Worm (Caenorhabditis elegans) whole organism, L4 larva: Measurements from ENCODE around the gene Y7A5A.5.

Source experiments
- F10B5.3 ChIP-seq: sonication (generic microtip); optimal IDR thresholded peaks from 2 replicates; lab custom pipeline; 2016; ENCODE audit warnings: mild to moderate bottlenecking, missing genetic modification characterization, missing compliant biosample characterization
- F44E2.7 ChIP-seq: fragments of 200-800 bp; sonication (Bioruptor generic); IDR thresholded peaks from 2 replicates; pipeline ENCODE4 v2.1.2; 2022; ENCODE audit warnings: missing genetic modification characterization, missing compliant biosample characterization
- F49E8.2 ChIP-seq: sonication (generic microtip); optimal IDR thresholded peaks from 2 replicates; lab custom pipeline; 2016; ENCODE audit warnings: missing compliant biosample characterization, mild to moderate bottlenecking, missing genetic modification characterization, borderline replicate concordance
- T20F7.1 ChIP-seq: fragments of 200-800 bp; sonication (Bioruptor generic); optimal IDR thresholded peaks from 2 replicates; lab custom pipeline; 2018; ENCODE audit warnings: mild to moderate bottlenecking, missing genetic modification characterization, missing compliant biosample characterization
- T26A8.4 ChIP-seq: fragments of 200-800 bp; sonication (Bioruptor generic); IDR thresholded peaks from 2 replicates; pipeline ENCODE4 v1.3.6; 2022; ENCODE audit warnings: missing genetic modification characterization, missing compliant biosample characterization
- ZK337.2 ChIP-seq: fragments of 200-800 bp; sonication (Bioruptor generic); IDR thresholded peaks from 2 replicates; pipeline ENCODE4 v1.3.6; 2022; ENCODE audit warnings: missing genetic modification reagents, missing genetic modification characterization, missing compliant biosample characterization
- aha-1 ChIP-seq: fragments of 150-350 bp; peaks from one replicate; lab custom pipeline; 2014; ENCODE audit warnings: missing biosample characterization, missing genetic modification characterization
- attf-4 ChIP-seq: sonication (generic microtip); optimal IDR thresholded peaks from 3 replicates; lab custom pipeline; 2017; ENCODE audit warnings: missing biosample characterization, missing genetic modification characterization
- ceh-28 ChIP-seq: fragments of 150-350 bp; optimal IDR thresholded peaks from 2 replicates; lab custom pipeline; 2014; ENCODE audit warnings: missing biosample characterization, missing genetic modification reagents, missing genetic modification characterization
- ceh-32 ChIP-seq: sonication (generic microtip); optimal IDR thresholded peaks from 2 replicates; lab custom pipeline; 2016; ENCODE audit warnings: mild to moderate bottlenecking, missing genetic modification characterization, missing compliant biosample characterization; ENCODE audit not compliant: poor library complexity
- ceh-44 ChIP-seq: fragments of 200-800 bp; sonication (Bioruptor generic); IDR thresholded peaks from 2 replicates; pipeline ENCODE4 v1.3.6; 2022; ENCODE audit warnings: missing genetic modification reagents, missing genetic modification characterization, missing compliant biosample characterization
- ceh-82 ChIP-seq: sonication (generic microtip); optimal IDR thresholded peaks from 2 replicates; lab custom pipeline; 2017; ENCODE audit warnings: missing biosample characterization, missing genetic modification characterization
- ces-1 ChIP-seq: fragments of 150-350 bp; sonication (generic microtip); optimal IDR thresholded peaks from 4 replicates; lab custom pipeline; 2014; ENCODE audit warnings: missing biosample characterization, missing genetic modification reagents, missing genetic modification characterization
- cey-2 ChIP-seq: sonication (generic microtip); optimal IDR thresholded peaks from 3 replicates; lab custom pipeline; 2017; ENCODE audit warnings: missing genetic modification characterization, mild to moderate bottlenecking, missing compliant biosample characterization, antibody characterized with exemption, borderline replicate concordance; ENCODE audit not compliant: insufficient read depth
- daf-16 ChIP-seq, 3 experiments: sonication (generic microtip); optimal IDR thresholded peaks; 2 replicates each; lab custom pipeline; 2016 to 2017; ENCODE audit warnings: missing genetic modification characterization in 3 of 3, missing genetic modification reagents in 3 of 3, mild to moderate bottlenecking in 2 of 3, missing compliant biosample characterization in 2 of 3, missing biosample characterization in 1 of 3, moderate library complexity in 1 of 3
- daf-8 ChIP-seq: fragments of 200-800 bp; sonication (Bioruptor generic); IDR thresholded peaks from 2 replicates; pipeline ENCODE4 v1.3.6; 2022; ENCODE audit warnings: missing genetic modification characterization, missing compliant biosample characterization
- dmd-6 ChIP-seq: fragments of 200-800 bp; sonication (Bioruptor generic); IDR thresholded peaks from 2 replicates; pipeline ENCODE4 v1.3.6; 2022; ENCODE audit warnings: missing genetic modification reagents, missing genetic modification characterization, missing compliant biosample characterization
- dpl-1 ChIP-seq: fragments of 150-350 bp; optimal IDR thresholded peaks from 2 replicates; lab custom pipeline; 2014; ENCODE audit warnings: missing biosample characterization, missing genetic modification reagents, missing genetic modification characterization
- dve-1 ChIP-seq: sonication (generic microtip); optimal IDR thresholded peaks from 2 replicates; lab custom pipeline; 2017; ENCODE audit warnings: antibody characterized with exemption, mild to moderate bottlenecking, missing genetic modification characterization, missing compliant biosample characterization; ENCODE audit not compliant: insufficient read depth
- egl-27 ChIP-seq: sonication (generic microtip); optimal IDR thresholded peaks from 3 replicates; lab custom pipeline; 2017; ENCODE audit warnings: missing biosample characterization, missing genetic modification reagents, missing genetic modification characterization
- egl-43 ChIP-seq: fragments of 200-800 bp; sonication (Bioruptor generic); IDR thresholded peaks from 2 replicates; pipeline ENCODE4 v1.3.6; 2022; ENCODE audit warnings: missing genetic modification reagents, missing genetic modification characterization, missing compliant biosample characterization
- fkh-10 ChIP-seq: fragments of 150-350 bp; optimal IDR thresholded peaks from 2 replicates; lab custom pipeline; 2014; ENCODE audit warnings: missing biosample characterization, missing genetic modification reagents, missing genetic modification characterization
- hif-1 ChIP-seq, 2 experiments: sonication (generic microtip); optimal IDR thresholded peaks; 2 replicates each; lab custom pipeline; 2016 to 2017; ENCODE audit warnings: missing compliant biosample characterization in 2 of 2, missing genetic modification characterization in 2 of 2, missing genetic modification reagents in 2 of 2, missing genotype in 2 of 2, mild to moderate bottlenecking in 1 of 2
- hlh-11 ChIP-seq: fragments of 200-800 bp; sonication (Bioruptor generic); optimal IDR thresholded peaks from 2 replicates; lab custom pipeline; 2018; ENCODE audit warnings: mild to moderate bottlenecking, missing genetic modification characterization, missing compliant biosample characterization
- hlh-30 ChIP-seq: sonication (generic microtip); optimal IDR thresholded peaks from 2 replicates; lab custom pipeline; 2017; ENCODE audit warnings: antibody characterized with exemption, mild to moderate bottlenecking, missing genetic modification characterization, missing compliant biosample characterization; ENCODE audit not compliant: insufficient read depth
- lin-1 ChIP-seq: fragments of 200-800 bp; sonication (Bioruptor generic); IDR thresholded peaks from 2 replicates; pipeline ENCODE4 v1.3.6; 2022; ENCODE audit warnings: missing genetic modification reagents, missing genetic modification characterization, missing compliant biosample characterization
- lin-15B ChIP-seq: fragments of 150-350 bp; sonication (generic microtip); optimal IDR thresholded peaks from 3 replicates; lab custom pipeline; 2014; ENCODE audit warnings: missing biosample characterization, missing genetic modification characterization
- lin-29 ChIP-seq: fragments of 200-800 bp; sonication (Bioruptor generic); IDR thresholded peaks from 2 replicates; pipeline ENCODE4 v1.3.6; 2022; ENCODE audit warnings: missing genetic modification reagents, missing genetic modification characterization, missing compliant biosample characterization
- lin-38 ChIP-seq: fragments of 200-800 bp; sonication (Bioruptor generic); IDR thresholded peaks from 2 replicates; pipeline ENCODE4 v1.3.6; 2022; ENCODE audit warnings: missing genetic modification reagents, missing genetic modification characterization, missing compliant biosample characterization
- lin-39 ChIP-seq: fragments of 150-350 bp; optimal IDR thresholded peaks from 2 replicates; lab custom pipeline; 2014; ENCODE audit warnings: missing biosample characterization, missing genetic modification reagents, missing genetic modification characterization
- lsy-2 ChIP-seq, 2 experiments: fragments of 150-350 bp in 1 of 2; sonication (generic microtip) in 1 of 2; optimal IDR thresholded peaks; 2 replicates each; lab custom pipeline; 2014 to 2017; ENCODE audit warnings: missing biosample characterization in 2 of 2, missing genetic modification characterization in 2 of 2
- madf-9 ChIP-seq: fragments of 200-800 bp; sonication (Bioruptor generic); conservative IDR thresholded peaks from 2 replicates; pipeline ENCODE4 v1.3.6; 2022; ENCODE audit warnings: missing genetic modification reagents, missing genetic modification characterization, missing compliant biosample characterization
- mdl-1 ChIP-seq, 2 experiments: fragments of 150-350 bp in 1 of 2; sonication (generic microtip) in 1 of 2; optimal IDR thresholded peaks; 2 replicates each; lab custom pipeline; 2014 to 2017; ENCODE audit warnings: missing biosample characterization in 2 of 2, missing genetic modification characterization in 2 of 2
- mep-1 ChIP-seq: fragments of 150-350 bp; sonication (generic microtip); optimal IDR thresholded peaks from 3 replicates; lab custom pipeline; 2014; ENCODE audit warnings: missing biosample characterization, missing genetic modification characterization
- mxl-2 ChIP-seq: fragments of 200-800 bp; sonication (Bioruptor generic); conservative IDR thresholded peaks from 2 replicates; pipeline ENCODE4 v1.3.6; 2022; ENCODE audit warnings: missing genetic modification reagents, missing genetic modification characterization, missing compliant biosample characterization
- nhr-102 ChIP-seq: sonication (generic microtip); optimal IDR thresholded peaks from 2 replicates; lab custom pipeline; 2016; ENCODE audit warnings: mild to moderate bottlenecking, missing genetic modification characterization, moderate library complexity, missing compliant biosample characterization
- nhr-11 ChIP-seq: fragments of 150-350 bp; optimal IDR thresholded peaks from 2 replicates; lab custom pipeline; 2014; ENCODE audit warnings: missing biosample characterization, missing genetic modification characterization
- nhr-111 ChIP-seq: fragments of 200-800 bp; sonication (Bioruptor generic); optimal IDR thresholded peaks from 2 replicates; lab custom pipeline; 2018; ENCODE audit warnings: mild to moderate bottlenecking, missing genetic modification characterization, missing compliant biosample characterization
- nhr-237 ChIP-seq: sonication (generic microtip); optimal IDR thresholded peaks from 2 replicates; lab custom pipeline; 2017; ENCODE audit warnings: missing biosample characterization, missing genetic modification characterization
- nhr-6 ChIP-seq: fragments of 150-350 bp; optimal IDR thresholded peaks from 2 replicates; lab custom pipeline; 2014; ENCODE audit warnings: missing biosample characterization, missing genetic modification characterization
- nhr-77 ChIP-seq: fragments of 150-350 bp; optimal IDR thresholded peaks from 2 replicates; lab custom pipeline; 2014; ENCODE audit warnings: missing biosample characterization, missing genetic modification characterization
- pha-4 ChIP-seq, 2 experiments: fragments of 150-350 bp in 1 of 2; fragments of 200-800 bp in 1 of 2; sonication (Bioruptor generic) in 1 of 2; IDR thresholded peaks in 1 of 2; optimal IDR thresholded peaks in 1 of 2; 2 replicates each; pipeline versions ENCODE4 v1.3.6 to Lab custom; 2014 to 2022; ENCODE audit warnings: missing genetic modification characterization in 2 of 2, missing genetic modification reagents in 2 of 2, missing biosample characterization in 1 of 2, missing compliant biosample characterization in 1 of 2
- pqm-1 ChIP-seq: sonication (generic microtip); optimal IDR thresholded peaks from 2 replicates; lab custom pipeline; 2017; ENCODE audit warnings: missing biosample characterization, missing genetic modification characterization
- sdz-12 ChIP-seq: fragments of 200-800 bp; sonication (Bioruptor generic); optimal IDR thresholded peaks from 2 replicates; lab custom pipeline; 2018; ENCODE audit warnings: mild to moderate bottlenecking, missing genetic modification characterization, missing compliant biosample characterization
- snpc-4 ChIP-seq: fragments of 150-350 bp; optimal IDR thresholded peaks from 2 replicates; lab custom pipeline; 2014; ENCODE audit warnings: missing biosample characterization, missing genetic modification characterization
- tag-97 ChIP-seq: fragments of 200-800 bp; sonication (Bioruptor generic); IDR thresholded peaks from 2 replicates; pipeline ENCODE4 v1.3.6; 2022; ENCODE audit warnings: missing genetic modification characterization, missing compliant biosample characterization
- tra-1 ChIP-seq: fragments of 200-800 bp; sonication (Bioruptor generic); IDR thresholded peaks from 2 replicates; pipeline ENCODE4 v1.3.6; 2022; ENCODE audit warnings: missing genetic modification reagents, missing genetic modification characterization, missing compliant biosample characterization
- unc-39 ChIP-seq: sonication (generic microtip); optimal IDR thresholded peaks from 2 replicates; lab custom pipeline; 2017; ENCODE audit warnings: missing biosample characterization, missing genetic modification characterization
- zip-11 ChIP-seq: fragments of 200-800 bp; sonication (Bioruptor generic); IDR thresholded peaks from 2 replicates; pipeline ENCODE4 v1.3.6; 2022; ENCODE audit warnings: missing genetic modification characterization, missing compliant biosample characterization
- zip-2 ChIP-seq: fragments of 150-350 bp; optimal IDR thresholded peaks from 2 replicates; lab custom pipeline; 2014; ENCODE audit warnings: missing biosample characterization, missing genetic modification characterization

The Y7A5A.5 gene

ce11 chrX:15779503-15779902 lies 7.1 kb downstream of the Y7A5A.5 start (continued):
- TF ChIP-seq dve-1 (tag; lab: Kevin White, UChicago) (peak; percentile 94), zip-11 (GFP tag; lab: Robert Waterston, UW) (no peak), hlh-30 (tag; lab: Kevin White, UChicago) (peak; percentile 90), unc-39 (no peak), lin-38 (peak; percentile 42), dmd-6 (peak; percentile 93), F10B5.3 (no peak), lin-15B (tag; lab: Kevin White, UChicago) (no peak), egl-27 (tag; lab: Kevin White, UChicago) (no peak), madf-9 (no peak), F49E8.2 (tag; lab: Kevin White, UChicago) (no peak), nhr-11 (peak; percentile 34), egl-43 (GFP tag; lab: Robert Waterston, UW) (no peak), cey-2 (tag; lab: Kevin White, UChicago) (no peak), ZK337.2 (GFP tag; lab: Robert Waterston, UW) (no peak), tag-97 (no peak), aha-1 (tag; lab: Kevin White, UChicago) (peak; percentile 92), nhr-237 (tag; lab: Kevin White, UChicago) (no peak), nhr-77 (tag; lab: Kevin White, UChicago) (peak; percentile 69), ceh-28 (tag; lab: Kevin White, UChicago) (no peak), nhr-6 (tag; lab: Kevin White, UChicago) (no peak), attf-4 (no peak), fkh-10 (GFP tag; lab: Kevin White, UChicago) (no peak), lin-29 (GFP tag; lab: Robert Waterston, UW) (no peak), pqm-1 (tag; lab: Kevin White, UChicago) (peak; percentile 98), zip-2 (no peak), nhr-111 (no peak), dpl-1 (GFP tag; lab: Kevin White, UChicago) (no peak), F44E2.7 (no peak), hlh-11 (tag; lab: Kevin White, UChicago) (peak; percentile 94), daf-8 (GFP tag; lab: Robert Waterston, UW) (no peak), lin-39 (no peak), mep-1 (tag; lab: Kevin White, UChicago) (peak; percentile 76), T20F7.1 (GFP tag; lab: Kevin White, UChicago) (peak; percentile 65), T26A8.4 (GFP tag; lab: Robert Waterston, UW) (peak; percentile 43), ceh-82 (tag; lab: Kevin White, UChicago) (no peak), mxl-2 (GFP tag; lab: Robert Waterston, UW) (no peak), ceh-32 (tag; lab: Kevin White, UChicago) (no peak), tra-1 (peak; percentile 65), lin-1 (GFP tag; lab: Robert Waterston, UW) (peak; percentile 90), mdl-1 (tag; optimal IDR thresholded peaks at IDR 0.05; lab: Kevin White, UChicago) (peak in 1 of 2 experiments; percentile 61), daf-16 (GFP tag; optimal IDR thresholded peaks at IDR 0.05; lab: Kevin White, UChicago) (peak in 1 of 2 experiments; percentile 29), daf-16 (tag; optimal IDR thresholded peaks at IDR 0.05; lab: Kevin White, UChicago) (peak; percentile 78), ces-1 (no peak), snpc-4 (tag; lab: Kevin White, UChicago) (no peak), lsy-2 (tag; optimal IDR thresholded peaks at IDR 0.05; lab: Kevin White, UChicago) (peak; percentile 34 to 89), pha-4 (GFP tag; IDR thresholded peaks at IDR 0.05; lab: Robert Waterston, UW) (peak; percentile 19; the same call in 1 of the 2 replicates), pha-4 (tag; optimal IDR thresholded peaks at IDR 0.05; lab: Kevin White, UChicago) (no peak), sdz-12 (GFP tag; lab: Kevin White, UChicago) (no peak), hif-1 (tag; optimal IDR thresholded peaks at IDR 0.05; lab: Kevin White, UChicago) (peak in 1 of 2 experiments; percentile 80), ceh-44 (GFP tag; lab: Robert Waterston, UW) (no peak), nhr-102 (tag; lab: Kevin White, UChicago) (peak; percentile 37)
